Worm (Caenorhabditis elegans) whole organism, mixed stage, embryonic: Measurements from ENCODE around the gene pap-2.

Source experiments
- ceh-43 ChIP-seq: fragments of 200-800 bp; sonication (Bioruptor generic); optimal IDR thresholded peaks from 2 replicates; lab custom pipeline; 2018; ENCODE audit warnings: mild to moderate bottlenecking, missing genetic modification characterization, moderate library complexity, missing compliant biosample characterization
- ceh-83 ChIP-seq: fragments of 200-800 bp; sonication (Bioruptor generic); optimal IDR thresholded peaks from 2 replicates; lab custom pipeline; 2018; ENCODE audit warnings: mild to moderate bottlenecking, missing genetic modification characterization, missing compliant biosample characterization
- cnd-1 ChIP-seq: fragments of 200-800 bp; sonication (Bioruptor generic); optimal IDR thresholded peaks from 2 replicates; lab custom pipeline; 2018; ENCODE audit warnings: mild to moderate bottlenecking, missing genetic modification characterization, missing compliant biosample characterization
- nhr-237 ChIP-seq: fragments of 150-350 bp; optimal IDR thresholded peaks from 2 replicates; lab custom pipeline; 2014; ENCODE audit warnings: missing biosample characterization, missing genetic modification characterization
- nhr-76 ChIP-seq: sonication (generic microtip); optimal IDR thresholded peaks from 2 replicates; lab custom pipeline; 2017; ENCODE audit warnings: missing biosample characterization, missing genetic modification characterization
- snpc-4 ChIP-seq: fragments of 150-350 bp; optimal IDR thresholded peaks from 2 replicates; lab custom pipeline; 2014; ENCODE audit warnings: missing biosample characterization, missing genetic modification characterization
- tbx-8 ChIP-seq: fragments of 200-800 bp; sonication (Bioruptor generic); optimal IDR thresholded peaks from 2 replicates; lab custom pipeline; 2018; ENCODE audit warnings: mild to moderate bottlenecking, missing genetic modification characterization, moderate library complexity, missing compliant biosample characterization

DNA sequence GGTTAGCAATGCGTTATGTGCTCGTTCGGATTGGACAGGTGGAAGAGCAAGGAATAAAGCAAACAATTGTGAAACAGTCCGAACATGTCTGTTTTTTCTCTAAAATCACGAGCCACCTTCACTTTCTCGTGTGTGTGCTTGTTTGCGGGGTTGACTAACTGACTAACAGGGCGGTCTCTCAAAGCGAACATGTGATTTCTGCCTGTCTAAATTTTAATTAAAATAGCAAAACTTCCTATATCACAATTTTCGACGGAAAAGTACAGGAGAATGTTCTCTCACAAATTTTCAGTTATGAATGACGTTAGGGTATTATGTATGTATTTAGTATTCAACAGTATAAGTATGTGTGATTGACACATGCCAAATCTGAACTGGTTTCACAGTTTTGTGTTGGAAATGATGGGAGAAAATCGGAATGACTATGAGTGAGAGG lies 12.7 kb upstream of the pap-2 start:
- TF ChIP-seq nhr-237 (no peak), ceh-43 (GFP tag; lab: Kevin White, UChicago) (no peak), nhr-76 (no peak), snpc-4 (tag; lab: Kevin White, UChicago) (no peak), tbx-8 (GFP tag; lab: Kevin White, UChicago) (no peak), ceh-83 (no peak), cnd-1 (tag; lab: Kevin White, UChicago) (no peak)
